Fruit fly (Drosophila melanogaster) whole organism, embryonic: ENCODE data around the gene RpL27A.
A peak's percentile ranks its signal among the peaks of the same experiment; 100 is the strongest.

Experiments used
- BEAF-32 ChIP-seq: fragments of 200-800 bp; sonication (Bioruptor generic); optimal IDR thresholded peaks from 3 replicates; lab custom pipeline; 2017; ENCODE audit warnings: missing biosample characterization, missing genetic modification characterization, mild to moderate bottlenecking, moderate library complexity, missing genetic modification reagents
- CG11247 ChIP-seq: fragments of 200-800 bp; sonication (Bioruptor generic); IDR thresholded peaks from 2 replicates; pipeline ENCODE4 v1.3.6; 2022; ENCODE audit warnings: missing biosample characterization, missing genetic modification characterization
- CG11560 ChIP-seq: fragments of 200-800 bp; sonication (Bioruptor generic); IDR thresholded peaks from 3 replicates; pipeline ENCODE4 v1.3.6; 2022; ENCODE audit warnings: missing biosample characterization, missing genetic modification characterization
- CG12071 ChIP-seq: fragments of 200-800 bp; sonication (Bioruptor generic); optimal IDR thresholded peaks from 3 replicates; lab custom pipeline; 2018; ENCODE audit warnings: missing biosample characterization, mild to moderate bottlenecking, missing genetic modification characterization
- CG1233 ChIP-seq: fragments of 200-800 bp; sonication (Bioruptor generic); optimal IDR thresholded peaks from 4 replicates; lab custom pipeline; 2018; ENCODE audit warnings: missing biosample characterization, mild to moderate bottlenecking, missing genetic modification characterization
- CG14965 ChIP-seq: fragments of 200-800 bp; sonication (Bioruptor generic); optimal IDR thresholded peaks from 2 replicates; lab custom pipeline; 2016; ENCODE audit warnings: missing biosample characterization, missing genetic modification characterization, borderline replicate concordance
- CG16813 ChIP-seq: fragments of 200-800 bp; sonication (Bioruptor generic); IDR thresholded peaks from 3 replicates; pipeline ENCODE4 v1.3.6; 2022; ENCODE audit warnings: missing biosample characterization, missing genetic modification characterization; ENCODE audit not compliant: partially characterized antibody
- CG17829 ChIP-seq: fragments of 200-800 bp; optimal IDR thresholded peaks from 2 replicates; lab custom pipeline; 2019; ENCODE audit warnings: missing biosample characterization, mild to moderate bottlenecking, missing genetic modification characterization, moderate library complexity
- CG18011 ChIP-seq: fragments of 200-800 bp; sonication (Bioruptor generic); optimal IDR thresholded peaks from 2 replicates; lab custom pipeline; 2017; ENCODE audit warnings: missing biosample characterization, missing genetic modification characterization, mild to moderate bottlenecking, moderate library complexity, missing genotype
- CG2712 ChIP-seq: fragments of 200-800 bp; optimal IDR thresholded peaks from 3 replicates; lab custom pipeline; 2019; ENCODE audit warnings: missing biosample characterization, mild to moderate bottlenecking, missing genetic modification characterization, moderate library complexity
- CG31224 ChIP-seq: fragments of 200-800 bp; sonication (Bioruptor generic); IDR thresholded peaks from 2 replicates; pipeline ENCODE4 v1.3.6; 2022; ENCODE audit warnings: missing biosample characterization, missing genetic modification characterization
- CG4360 ChIP-seq: fragments of 200-800 bp; sonication (Bioruptor generic); IDR thresholded peaks from 2 replicates; pipeline ENCODE4 v1.3.6; 2022; ENCODE audit warnings: missing biosample characterization, missing genetic modification characterization
- CG7839 ChIP-seq: fragments of 200-800 bp; sonication (Bioruptor generic); optimal IDR thresholded peaks from 3 replicates; lab custom pipeline; 2018; ENCODE audit warnings: missing biosample characterization, mild to moderate bottlenecking, missing genetic modification characterization, moderate library complexity
- CG7928 ChIP-seq: fragments of 200-800 bp; sonication (Bioruptor generic); optimal IDR thresholded peaks from 2 replicates; lab custom pipeline; 2017; ENCODE audit warnings: missing biosample characterization, mild to moderate bottlenecking, missing genetic modification characterization
- CG8290 ChIP-seq, 3 experiments: fragments of 200-800 bp; sonication (Bioruptor generic); optimal IDR thresholded peaks; 2 replicates each; lab custom pipeline; 2016 to 2019; ENCODE audit warnings: missing biosample characterization in 3 of 3, missing genetic modification characterization in 3 of 3, mild to moderate bottlenecking in 2 of 3, moderate library complexity in 1 of 3
- CG9215 ChIP-seq: fragments of 200-800 bp; sonication (Bioruptor generic); IDR thresholded peaks from 2 replicates; pipeline ENCODE4 v1.3.6; 2022; ENCODE audit warnings: missing biosample characterization, missing genetic modification characterization
- CG9797 ChIP-seq: fragments of 200-800 bp; sonication (Bioruptor generic); optimal IDR thresholded peaks from 3 replicates; lab custom pipeline; 2018; ENCODE audit warnings: missing biosample characterization, mild to moderate bottlenecking, missing genetic modification characterization
- CoRest ChIP-seq: fragments of 200-800 bp; sonication (Bioruptor generic); optimal IDR thresholded peaks from 3 replicates; lab custom pipeline; 2018; ENCODE audit warnings: missing biosample characterization, mild to moderate bottlenecking, missing genetic modification characterization, moderate library complexity
- Dek ChIP-seq: fragments of 200-800 bp; sonication (Bioruptor generic); optimal IDR thresholded peaks from 3 replicates; lab custom pipeline; 2019; ENCODE audit warnings: missing biosample characterization, mild to moderate bottlenecking, missing genetic modification characterization, moderate library complexity
- E2f1 ChIP-seq: fragments of 200-800 bp; sonication (Bioruptor generic); IDR thresholded peaks from 2 replicates; pipeline ENCODE4 v1.3.6; 2022; ENCODE audit warnings: missing biosample characterization, missing genetic modification characterization
- Ets97D ChIP-seq: fragments of 200-800 bp; sonication (Bioruptor generic); optimal IDR thresholded peaks from 3 replicates; lab custom pipeline; 2016; ENCODE audit warnings: missing biosample characterization, missing genetic modification characterization
- Gsc ChIP-seq: fragments of 200-800 bp; sonication (Bioruptor generic); IDR thresholded peaks from 2 replicates; pipeline ENCODE4 v1.3.6; 2022; ENCODE audit warnings: missing biosample characterization, missing genetic modification characterization
- HmgD ChIP-seq: fragments of 200-800 bp; sonication (Bioruptor generic); optimal IDR thresholded peaks from 3 replicates; lab custom pipeline; 2016; ENCODE audit warnings: missing biosample characterization, missing genetic modification characterization
- Hr39 ChIP-seq: fragments of >200 bp; optimal IDR thresholded peaks from 2 replicates; lab custom pipeline; 2017
- Hr78 ChIP-seq, 2 experiments: fragments of 200-800 bp in 1 of 2; fragments of >200 bp in 1 of 2; sonication (Bioruptor generic) in 1 of 2; optimal IDR thresholded peaks; 2 replicates each; lab custom pipeline; 2017 to 2019; ENCODE audit warnings: missing biosample characterization in 2 of 2, missing genetic modification characterization in 2 of 2, mild to moderate bottlenecking in 1 of 2, moderate library complexity in 1 of 2
- Lim3 ChIP-seq: fragments of 200-800 bp; sonication (Bioruptor generic); IDR thresholded peaks from 2 replicates; pipeline ENCODE4 v1.3.6; 2022; ENCODE audit warnings: missing biosample characterization, missing genetic modification characterization
- Mad ChIP-seq: fragments of 200-800 bp; sonication (Bioruptor generic); optimal IDR thresholded peaks from 2 replicates; lab custom pipeline; 2016; ENCODE audit warnings: missing biosample characterization, missing genetic modification characterization
- Neu2 ChIP-seq: fragments of 200-800 bp; sonication (Bioruptor generic); optimal IDR thresholded peaks from 3 replicates; lab custom pipeline; 2016; ENCODE audit warnings: missing biosample characterization, missing genetic modification characterization, borderline replicate concordance
- Nf-YB ChIP-seq: fragments of 200-800 bp; sonication (Bioruptor generic); optimal IDR thresholded peaks from 3 replicates; lab custom pipeline; 2019; ENCODE audit warnings: missing biosample characterization, mild to moderate bottlenecking, missing genetic modification characterization, moderate library complexity
- ap ChIP-seq: fragments of 200-800 bp; sonication (Bioruptor generic); IDR thresholded peaks from 2 replicates; pipeline ENCODE4 v1.3.6; 2022; ENCODE audit warnings: missing biosample characterization, missing genetic modification characterization
- btn ChIP-seq: fragments of 200-800 bp; sonication (Bioruptor generic); optimal IDR thresholded peaks from 2 replicates; lab custom pipeline; 2016; ENCODE audit warnings: missing biosample characterization, missing genetic modification characterization
- chn ChIP-seq: fragments of 200-800 bp; sonication (Bioruptor generic); optimal IDR thresholded peaks from 2 replicates; lab custom pipeline; 2016; ENCODE audit warnings: missing biosample characterization, missing genetic modification characterization
- disco-r ChIP-seq: fragments of 200-800 bp; sonication (Bioruptor generic); optimal IDR thresholded peaks from 2 replicates; lab custom pipeline; 2016; ENCODE audit warnings: missing biosample characterization, missing genetic modification characterization
- ftz-f1 ChIP-seq: fragments of 200-800 bp; sonication (Bioruptor generic); optimal IDR thresholded peaks from 2 replicates; lab custom pipeline; 2016; ENCODE audit warnings: missing biosample characterization, missing genetic modification characterization
- h ChIP-seq: fragments of >200 bp; optimal IDR thresholded peaks from 2 replicates; lab custom pipeline; 2017
- ham ChIP-seq: fragments of 200-800 bp; sonication (Bioruptor generic); IDR thresholded peaks from 2 replicates; pipeline ENCODE4 v1.3.6; 2022; ENCODE audit warnings: missing biosample characterization, missing genetic modification characterization
- hbn ChIP-seq: fragments of 200-800 bp; sonication (Bioruptor generic); IDR thresholded peaks from 2 replicates; pipeline ENCODE4 v1.3.6; 2022; ENCODE audit warnings: missing biosample characterization, missing genetic modification characterization; ENCODE audit not compliant: partially characterized antibody
- kah ChIP-seq: fragments of 200-800 bp; sonication (Bioruptor generic); optimal IDR thresholded peaks from 2 replicates; lab custom pipeline; 2018; ENCODE audit warnings: missing biosample characterization, mild to moderate bottlenecking, missing genetic modification characterization
- lbe ChIP-seq: fragments of 200-800 bp; sonication (Bioruptor generic); optimal IDR thresholded peaks from 2 replicates; lab custom pipeline; 2016; ENCODE audit warnings: missing biosample characterization, mild to moderate bottlenecking, missing genetic modification characterization
- nerfin-1 ChIP-seq: fragments of 200-800 bp; sonication (Bioruptor generic); optimal IDR thresholded peaks from 3 replicates; lab custom pipeline; 2019; ENCODE audit warnings: missing biosample characterization, mild to moderate bottlenecking, missing genetic modification characterization, moderate library complexity
- rib ChIP-seq: fragments of 200-800 bp; sonication (Bioruptor generic); IDR thresholded peaks from 2 replicates; pipeline ENCODE4 v1.3.6; 2022; ENCODE audit warnings: missing biosample characterization, missing genetic modification characterization
- shn ChIP-seq: fragments of 200-800 bp; sonication (Bioruptor generic); optimal IDR thresholded peaks from 3 replicates; lab custom pipeline; 2016; ENCODE audit warnings: missing biosample characterization, missing genetic modification characterization
- slou ChIP-seq: fragments of 200-800 bp; sonication (Bioruptor generic); optimal IDR thresholded peaks from 3 replicates; lab custom pipeline; 2016; ENCODE audit warnings: missing biosample characterization, missing genetic modification characterization
- sna ChIP-seq: fragments of 200-800 bp; sonication (Bioruptor generic); IDR thresholded peaks from 2 replicates; pipeline ENCODE4 v1.3.6; 2022; ENCODE audit warnings: missing biosample characterization, missing genetic modification characterization; ENCODE audit not compliant: partially characterized antibody
- stwl ChIP-seq: fragments of 200-800 bp; sonication (Bioruptor generic); optimal IDR thresholded peaks from 3 replicates; lab custom pipeline; 2018; ENCODE audit warnings: missing biosample characterization, mild to moderate bottlenecking, missing genetic modification characterization, moderate library complexity
- tio ChIP-seq: fragments of 200-800 bp; sonication (Bioruptor generic); optimal IDR thresholded peaks from 2 replicates; lab custom pipeline; 2017; ENCODE audit warnings: missing biosample characterization, missing genetic modification characterization, inconsistent platforms
- unpg ChIP-seq: fragments of 200-800 bp; sonication (Bioruptor generic); optimal IDR thresholded peaks from 3 replicates; lab custom pipeline; 2018; ENCODE audit warnings: missing biosample characterization, mild to moderate bottlenecking, missing genetic modification characterization, moderate library complexity
- vvl ChIP-seq: fragments of 200-800 bp; sonication (Bioruptor generic); IDR thresholded peaks from 2 replicates; pipeline ENCODE4 v1.3.6; 2022; ENCODE audit warnings: missing biosample characterization, missing genetic modification characterization
- wek ChIP-seq: fragments of 200-800 bp; sonication (Bioruptor generic); optimal IDR thresholded peaks from 3 replicates; lab custom pipeline; 2018; ENCODE audit warnings: missing biosample characterization, mild to moderate bottlenecking, missing genetic modification characterization, moderate library complexity
- wor ChIP-seq: fragments of 200-800 bp; sonication (Bioruptor generic); IDR thresholded peaks from 2 replicates; pipeline ENCODE4 v1.3.6; 2022; ENCODE audit warnings: missing biosample characterization, missing genetic modification characterization
- zen2 ChIP-seq: fragments of 200-800 bp; sonication (Bioruptor generic); IDR thresholded peaks from 3 replicates; pipeline ENCODE4 v1.3.6; 2022; ENCODE audit warnings: missing biosample characterization, missing genetic modification characterization; ENCODE audit not compliant: partially characterized antibody
- zf30C ChIP-seq: fragments of 200-800 bp; sonication (Bioruptor generic); optimal IDR thresholded peaks from 3 replicates; lab custom pipeline; 2018; ENCODE audit warnings: missing biosample characterization, mild to moderate bottlenecking, missing genetic modification characterization

RpL27A gene

DNA sequence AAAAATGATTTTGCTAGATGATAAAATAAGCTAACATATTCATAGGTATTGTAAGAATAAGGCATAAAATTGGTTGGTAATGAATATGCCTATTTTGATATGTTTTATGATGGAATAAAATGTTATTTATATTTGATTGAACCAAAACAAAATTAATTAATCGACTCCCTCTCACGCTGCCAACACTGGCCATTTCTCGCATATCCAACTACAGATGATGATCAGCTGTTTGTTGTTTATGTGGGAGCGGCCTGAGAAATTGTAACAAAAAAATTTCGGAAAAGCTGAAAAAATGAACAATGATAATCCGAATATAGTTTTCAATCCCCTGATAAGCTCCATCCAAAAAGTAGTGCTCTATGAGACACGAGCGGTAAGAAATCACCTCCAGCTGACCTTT, 6.8 kb upstream of the RpL27A start, which contains the start of gene FIG4 (continued):
- no peak for TF ChIP-seq CG9215 (GFP tag; lab: Robert Waterston, UW)
- TF ChIP-seq CG4360 (GFP tag; lab: Robert Waterston, UW) = no peak
- TF ChIP-seq sna = peak; percentile 84
- TF ChIP-seq ap = no peak
- TF ChIP-seq CG11247 (GFP tag; lab: Robert Waterston, UW) = no peak
- no peak for TF ChIP-seq ftz-f1 (GFP tag; lab: Kevin White, UChicago)
- TF ChIP-seq CoRest (tag; lab: Kevin White, UChicago) = peak; percentile 20
- no peak for TF ChIP-seq chn (GFP tag; lab: Kevin White, UChicago)
- TF ChIP-seq kah (GFP tag; lab: Kevin White, UChicago) = no peak
- no peak for TF ChIP-seq wek
- TF ChIP-seq tio = no peak
- no peak for TF ChIP-seq Hr78 (GFP tag; optimal IDR thresholded peaks at IDR 0.05; lab: Kevin White, UChicago)
- no peak for TF ChIP-seq nerfin-1 (tag; lab: Kevin White, UChicago)
- no peak for TF ChIP-seq stwl (tag; lab: Kevin White, UChicago)
- no peak for TF ChIP-seq Ets97D (GFP tag; lab: Kevin White, UChicago)
- no peak for TF ChIP-seq rib (GFP tag; lab: Robert Waterston, UW)
- no peak for TF ChIP-seq btn (GFP tag; lab: Kevin White, UChicago)
- TF ChIP-seq HmgD = no peak
- no peak for TF ChIP-seq h (lab: Kevin White, UChicago)
- TF ChIP-seq E2f1 (GFP tag; lab: Robert Waterston, UW) = no peak
- TF ChIP-seq CG12071 (GFP tag; lab: Kevin White, UChicago) = no peak
- TF ChIP-seq disco-r = no peak
- TF ChIP-seq CG8290 (GFP tag; optimal IDR thresholded peaks at IDR 0.05; lab: Kevin White, UChicago) = no peak
- TF ChIP-seq CG8290 (tag; optimal IDR thresholded peaks at IDR 0.05; lab: Kevin White, UChicago) = no peak
- TF ChIP-seq CG17829 = no peak
- no peak for TF ChIP-seq lbe (GFP tag; lab: Kevin White, UChicago)
- TF ChIP-seq unpg = no peak
- peak; percentile 64; the same call in 2 of the 3 replicates for TF ChIP-seq CG16813 (GFP tag; lab: Robert Waterston, UW)
- no peak for TF ChIP-seq shn (GFP tag; lab: Kevin White, UChicago)
- TF ChIP-seq vvl (GFP tag; lab: Robert Waterston, UW) = no peak
- TF ChIP-seq ham (GFP tag; lab: Robert Waterston, UW) = no peak
- peak; percentile 7 for TF ChIP-seq Nf-YB
- no peak for TF ChIP-seq CG11560 (tag; lab: Robert Waterston, UW)
- TF ChIP-seq Mad (GFP tag; lab: Kevin White, UChicago) = no peak
- TF ChIP-seq zen2 (GFP tag; lab: Robert Waterston, UW) = peak; percentile 89
- TF ChIP-seq Gsc = no peak
- no peak for TF ChIP-seq Neu2
- no peak for TF ChIP-seq zf30C (GFP tag; lab: Kevin White, UChicago)
- no peak for TF ChIP-seq CG1233 (GFP tag; lab: Kevin White, UChicago)
- no peak for TF ChIP-seq Hr39 (lab: Kevin White, UChicago)
- TF ChIP-seq CG2712 (tag; lab: Kevin White, UChicago) = no peak
- TF ChIP-seq hbn (GFP tag; lab: Robert Waterston, UW) = peak; percentile 83
- TF ChIP-seq CG31224 = no peak
- no peak for TF ChIP-seq Lim3 (GFP tag; lab: Robert Waterston, UW)
- peak; percentile 74 for TF ChIP-seq BEAF-32 (GFP tag; lab: Kevin White, UChicago)
- TF ChIP-seq slou (GFP tag; lab: Kevin White, UChicago) = no peak
- TF ChIP-seq CG18011 (GFP tag; lab: Kevin White, UChicago) = no peak
- TF ChIP-seq CG7839 (tag; lab: Kevin White, UChicago) = no peak
- TF ChIP-seq CG9797 (GFP tag; lab: Kevin White, UChicago) = no peak
- TF ChIP-seq wor (GFP tag; lab: Robert Waterston, UW) = no peak
- no peak for TF ChIP-seq Dek (tag; lab: Kevin White, UChicago)
- TF ChIP-seq CG14965 (GFP tag; lab: Kevin White, UChicago) = no peak
- TF ChIP-seq CG7928 (GFP tag; lab: Kevin White, UChicago) = no peak
